Fruit fly (Drosophila melanogaster) Kc167 (cell line): ENCODE results near the gene CG10053.

Experiments
- Myc ChIP-seq: fragments of >200 bp; optimal IDR thresholded peaks from 2 replicates; lab custom pipeline; 2017; ENCODE audit warnings: missing external identifiers
- ttk ChIP-seq: sonication (Bioruptor generic); optimal IDR thresholded peaks from 2 replicates; lab custom pipeline; 2017; ENCODE audit warnings: missing external identifiers

DNA sequence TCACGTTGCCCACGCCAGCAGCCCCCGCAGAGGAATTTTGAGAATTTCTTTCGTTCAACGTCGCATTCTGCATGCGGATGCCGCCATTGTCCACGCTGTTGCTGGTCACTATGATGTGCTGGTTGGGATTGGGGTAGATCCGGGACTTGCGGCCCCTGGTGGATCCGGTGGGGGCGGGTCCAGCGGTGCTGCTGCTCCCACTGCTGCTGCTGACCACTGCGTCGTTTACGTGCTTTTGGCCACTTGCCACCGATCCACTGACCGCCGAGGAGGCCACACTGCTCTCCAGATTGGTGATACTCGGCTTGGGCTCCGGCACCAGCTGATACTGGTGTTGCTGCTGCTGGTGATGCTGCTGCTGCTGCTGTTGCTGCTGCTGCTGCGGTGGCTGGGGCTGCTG is 29.9 kb downstream of the CG10053 start:
- TF ChIP-seq ttk (lab: Kevin White, UChicago): no peak
- TF ChIP-seq Myc (lab: Kevin White, UChicago): no peak
